Fruit fly (Drosophila melanogaster) whole organism, pupa: ENCODE data around the gene AOX2.

Experiments
- CG10348 ChIP-seq: fragments of 200-800 bp; sonication (Bioruptor generic); IDR thresholded peaks from 2 replicates; pipeline ENCODE4 v1.3.6; 2022; ENCODE audit warnings: missing biosample characterization, missing genetic modification characterization
- CG12605 ChIP-seq: fragments of 200-800 bp; sonication (Bioruptor generic); IDR thresholded peaks from 2 replicates; pipeline ENCODE4 v1.3.6; 2022; ENCODE audit warnings: missing biosample characterization, missing genetic modification characterization
- CG13204 ChIP-seq: fragments of 200-800 bp; sonication (Bioruptor generic); optimal IDR thresholded peaks from 2 replicates; lab custom pipeline; 2018; ENCODE audit warnings: missing biosample characterization, mild to moderate bottlenecking, missing genetic modification characterization, moderate library complexity
- CG14655 ChIP-seq: fragments of 200-800 bp; sonication (Bioruptor generic); optimal IDR thresholded peaks from 3 replicates; lab custom pipeline; 2017; ENCODE audit warnings: mild to moderate bottlenecking, missing biosample characterization, missing genetic modification reagents, missing genetic modification characterization
- CG15710 ChIP-seq: fragments of 200-800 bp; sonication (Bioruptor generic); optimal IDR thresholded peaks from 2 replicates; lab custom pipeline; 2018; ENCODE audit warnings: missing biosample characterization, mild to moderate bottlenecking, missing genetic modification characterization, moderate library complexity
- CG17806 ChIP-seq: fragments of 200-800 bp; sonication (Bioruptor generic); optimal IDR thresholded peaks from 2 replicates; lab custom pipeline; 2018; ENCODE audit warnings: missing biosample characterization, mild to moderate bottlenecking, missing genetic modification characterization, moderate library complexity
- CG32121 ChIP-seq: fragments of 200-800 bp; sonication (Bioruptor generic); IDR thresholded peaks from 2 replicates; pipeline ENCODE4 v1.3.6; 2022; ENCODE audit warnings: missing biosample characterization, missing genetic modification characterization
- CG34367 ChIP-seq: fragments of 200-800 bp; sonication (Bioruptor generic); optimal IDR thresholded peaks from 2 replicates; lab custom pipeline; 2018; ENCODE audit warnings: missing biosample characterization, mild to moderate bottlenecking, missing genetic modification characterization
- CG4496 ChIP-seq: fragments of 200-800 bp; sonication (Bioruptor generic); IDR thresholded peaks from 3 replicates; pipeline ENCODE4 v1.3.6; 2022; ENCODE audit warnings: missing biosample characterization, missing genetic modification characterization
- CG8159 ChIP-seq: fragments of 200-800 bp; sonication (Bioruptor generic); optimal IDR thresholded peaks from 3 replicates; lab custom pipeline; 2018; ENCODE audit warnings: missing biosample characterization, mild to moderate bottlenecking, missing genetic modification characterization, moderate library complexity
- CG8301 ChIP-seq: fragments of 200-800 bp; sonication (Bioruptor generic); optimal IDR thresholded peaks from 2 replicates; lab custom pipeline; 2018; ENCODE audit warnings: missing biosample characterization, mild to moderate bottlenecking, missing genetic modification characterization
- CG9948 ChIP-seq: fragments of 200-800 bp; sonication (Bioruptor generic); optimal IDR thresholded peaks from 2 replicates; lab custom pipeline; 2018; ENCODE audit warnings: missing biosample characterization, mild to moderate bottlenecking, missing genetic modification characterization, moderate library complexity
- D1 ChIP-seq: fragments of 200-800 bp; sonication (Bioruptor generic); optimal IDR thresholded peaks from 2 replicates; lab custom pipeline; 2018; ENCODE audit warnings: missing biosample characterization, mild to moderate bottlenecking, missing genetic modification characterization, moderate library complexity
- EcR ChIP-seq: fragments of 200-800 bp; sonication (Bioruptor generic); optimal IDR thresholded peaks from 3 replicates; lab custom pipeline; 2019; ENCODE audit warnings: missing biosample characterization, missing genetic modification characterization, mild to moderate bottlenecking, moderate library complexity, missing genetic modification reagents
- Ets98B ChIP-seq: fragments of 200-800 bp; sonication (Bioruptor generic); IDR thresholded peaks from 2 replicates; pipeline ENCODE4 v1.3.6; 2022; ENCODE audit warnings: missing biosample characterization, missing genetic modification characterization
- Pif1A ChIP-seq: fragments of 200-800 bp; sonication (Bioruptor generic); optimal IDR thresholded peaks from 3 replicates; lab custom pipeline; 2016; ENCODE audit warnings: missing biosample characterization, missing genetic modification characterization
- Pif1B ChIP-seq: fragments of 200-800 bp; sonication (Bioruptor generic); optimal IDR thresholded peaks from 3 replicates; lab custom pipeline; 2016; ENCODE audit warnings: missing biosample characterization, missing genetic modification characterization
- Snoo ChIP-seq: fragments of 200-800 bp; sonication (Bioruptor generic); optimal IDR thresholded peaks from 3 replicates; lab custom pipeline; 2017; ENCODE audit warnings: missing biosample characterization, mild to moderate bottlenecking, missing genetic modification characterization, inconsistent platforms
- fd96Ca ChIP-seq: fragments of 200-800 bp; sonication (Bioruptor generic); IDR thresholded peaks from 3 replicates; pipeline ENCODE4 v1.3.6; 2022; ENCODE audit warnings: missing biosample characterization, missing genetic modification characterization
- gl ChIP-seq: fragments of 200-800 bp; sonication (Bioruptor generic); optimal IDR thresholded peaks from 2 replicates; lab custom pipeline; 2018; ENCODE audit warnings: missing biosample characterization, mild to moderate bottlenecking, missing genetic modification characterization
- rn ChIP-seq: fragments of 200-800 bp; sonication (Bioruptor generic); IDR thresholded peaks from 2 replicates; pipeline ENCODE4 v1.3.6; 2022; ENCODE audit warnings: missing biosample characterization, missing genetic modification characterization

Gene AOX2

DNA sequence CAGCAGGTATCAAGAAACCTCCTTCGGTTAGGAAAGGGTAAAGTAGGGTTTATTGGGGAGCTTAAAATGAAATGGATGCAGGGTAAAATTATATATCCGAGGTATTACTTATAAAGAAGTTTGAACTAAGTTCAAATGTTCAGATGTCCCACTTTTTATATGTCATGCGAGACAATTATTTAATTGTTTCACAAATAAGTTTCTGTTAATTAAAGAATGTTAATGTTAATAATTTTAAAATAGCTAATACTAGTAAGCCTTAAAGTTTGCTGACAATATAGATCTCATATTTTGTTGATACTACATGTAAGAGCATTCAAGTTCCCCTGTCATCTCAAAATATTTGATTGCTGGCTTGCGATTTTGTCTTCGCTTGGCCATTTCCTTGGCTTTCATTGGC, 12.5 kb upstream of the AOX2 start:
- TF ChIP-seq rn (GFP tag; lab: Robert Waterston, UW): no peak
- TF ChIP-seq CG15710 (tag; lab: Kevin White, UChicago): peak; percentile 49
- TF ChIP-seq D1 (tag; lab: Kevin White, UChicago): no peak
- TF ChIP-seq Pif1A: no peak
- TF ChIP-seq CG4496 (GFP tag; lab: Robert Waterston, UW): no peak
- TF ChIP-seq Snoo: peak; percentile 4
- no peak for TF ChIP-seq CG13204 (GFP tag; lab: Kevin White, UChicago)
- peak; percentile 26 for TF ChIP-seq CG17806
- TF ChIP-seq CG9948 (tag; lab: Kevin White, UChicago): peak; percentile 34
- TF ChIP-seq CG8159: peak; percentile 52
- no peak for TF ChIP-seq gl

DNA sequence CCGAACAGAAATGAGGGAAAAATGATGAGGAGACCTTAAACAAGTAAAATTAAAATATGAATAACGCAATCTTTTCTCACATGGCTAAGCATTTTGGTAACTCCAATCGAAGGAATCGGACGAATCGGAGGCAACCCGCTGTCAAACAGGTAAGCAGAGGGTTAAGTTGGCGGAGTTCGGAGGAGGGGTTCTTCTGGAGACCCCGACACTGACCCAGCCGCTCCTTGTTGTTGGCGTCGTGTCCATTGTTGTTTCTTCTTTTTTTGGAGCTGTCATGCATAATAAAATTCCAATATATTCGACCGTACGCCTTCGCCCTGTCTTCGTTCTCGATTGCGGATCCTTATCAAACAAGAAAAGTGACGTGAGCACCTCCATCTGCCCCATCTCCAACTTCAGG, 11.4 kb upstream of the AOX2 start:
- no peak for TF ChIP-seq Pif1A
- TF ChIP-seq EcR (GFP tag; lab: Kevin White, UChicago): peak; percentile 10

DNA sequence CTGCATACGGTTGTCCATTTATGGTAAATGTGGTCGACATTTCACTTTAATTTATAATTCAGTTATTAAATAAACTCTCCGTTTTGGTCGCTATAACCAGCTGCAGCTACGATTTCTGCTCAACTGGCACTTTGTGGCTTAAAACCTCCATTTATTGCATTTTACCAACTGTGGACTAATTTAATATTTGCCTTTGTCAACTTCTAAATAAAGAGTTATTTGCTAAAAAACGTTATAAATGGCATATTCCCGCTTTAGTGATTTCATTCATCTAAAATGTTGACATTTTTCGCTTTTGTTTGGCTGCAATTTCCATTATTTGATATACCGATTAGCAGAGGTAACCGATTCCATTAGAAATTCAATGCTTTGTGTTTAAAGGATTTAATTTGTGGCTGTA, 10.5 kb upstream of the AOX2 start, which contains the start of gene AOX4:
AOX4 (minus strand) TSS at position 101 of the 400 bp plus-strand sequence.
- TF ChIP-seq gl: no peak
- TF ChIP-seq Pif1B: no peak
- TF ChIP-seq CG15710 (tag; lab: Kevin White, UChicago): no peak
- no peak for TF ChIP-seq fd96Ca
- TF ChIP-seq CG34367 (tag; lab: Kevin White, UChicago): no peak
- no peak for TF ChIP-seq CG17806
- TF ChIP-seq D1 (tag; lab: Kevin White, UChicago): no peak
- TF ChIP-seq CG13204 (GFP tag; lab: Kevin White, UChicago): no peak
- TF ChIP-seq CG32121: no peak
- TF ChIP-seq CG8301 (tag; lab: Kevin White, UChicago): no peak
- TF ChIP-seq CG4496 (GFP tag; lab: Robert Waterston, UW): no peak
- TF ChIP-seq CG9948 (tag; lab: Kevin White, UChicago): no peak

DNA sequence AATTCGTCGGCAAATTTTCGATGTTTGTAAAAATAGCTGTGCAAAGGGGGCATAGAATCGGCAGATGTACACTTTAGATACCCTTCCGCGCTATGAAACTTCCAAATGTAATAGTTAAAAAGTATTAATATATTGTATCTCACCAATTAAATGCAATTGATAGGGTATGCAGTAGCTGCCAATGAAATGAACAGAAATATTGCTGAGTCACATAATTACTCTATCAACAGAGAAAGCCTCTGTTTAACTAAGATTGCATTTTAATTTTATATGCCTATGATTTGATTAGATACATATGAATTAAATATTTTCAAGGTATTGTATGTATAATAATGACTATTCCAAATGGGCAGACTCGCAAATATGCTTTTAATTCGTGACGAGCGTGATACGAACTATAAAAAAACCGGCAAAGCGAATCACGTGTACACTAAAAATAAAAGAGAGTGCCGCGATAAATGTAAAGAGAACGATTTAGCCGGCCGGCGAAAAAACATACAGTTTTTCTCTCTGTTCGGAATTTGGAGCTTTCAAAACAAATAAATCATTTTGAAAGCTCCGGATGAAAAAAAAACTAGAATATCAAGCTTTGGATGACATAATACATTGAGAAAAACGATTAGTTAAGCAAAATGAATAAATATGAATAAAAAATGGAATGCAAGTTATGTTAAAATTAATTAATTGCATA, 5.8 kb upstream of the AOX2 start, which contains the start of gene AOX3:
AOX3 (minus strand) TSS at position 362 of the 691 bp plus-strand sequence.
- TF ChIP-seq Pif1B: peak; percentile 12
- peak; percentile 50; the same call in 1 of the 2 replicates for TF ChIP-seq CG10348 (GFP tag; lab: Robert Waterston, UW)
- TF ChIP-seq gl: no peak
- TF ChIP-seq CG12605 (GFP tag; lab: Robert Waterston, UW): peak; percentile 62
- no peak for TF ChIP-seq CG13204 (GFP tag; lab: Kevin White, UChicago)
- no peak for TF ChIP-seq CG9948 (tag; lab: Kevin White, UChicago)
- TF ChIP-seq CG15710 (tag; lab: Kevin White, UChicago): no peak
- no peak for TF ChIP-seq EcR (GFP tag; lab: Kevin White, UChicago)
- peak; percentile 55 for TF ChIP-seq fd96Ca
- TF ChIP-seq CG8301 (tag; lab: Kevin White, UChicago): peak; percentile 53
- no peak for TF ChIP-seq rn (GFP tag; lab: Robert Waterston, UW)
- peak; percentile 56 for TF ChIP-seq Ets98B (GFP tag; lab: Robert Waterston, UW)
- no peak for TF ChIP-seq D1 (tag; lab: Kevin White, UChicago)
- no peak for TF ChIP-seq CG17806
- no peak for TF ChIP-seq CG34367 (tag; lab: Kevin White, UChicago)
- no peak for TF ChIP-seq Snoo
- TF ChIP-seq CG32121: peak; percentile 69
- peak; percentile 59 for TF ChIP-seq CG14655
- TF ChIP-seq CG4496 (GFP tag; lab: Robert Waterston, UW): peak; percentile 56; the same call in 2 of the 3 replicates
- TF ChIP-seq CG8159: no peak
- TF ChIP-seq Pif1A: peak; percentile 16

DNA sequence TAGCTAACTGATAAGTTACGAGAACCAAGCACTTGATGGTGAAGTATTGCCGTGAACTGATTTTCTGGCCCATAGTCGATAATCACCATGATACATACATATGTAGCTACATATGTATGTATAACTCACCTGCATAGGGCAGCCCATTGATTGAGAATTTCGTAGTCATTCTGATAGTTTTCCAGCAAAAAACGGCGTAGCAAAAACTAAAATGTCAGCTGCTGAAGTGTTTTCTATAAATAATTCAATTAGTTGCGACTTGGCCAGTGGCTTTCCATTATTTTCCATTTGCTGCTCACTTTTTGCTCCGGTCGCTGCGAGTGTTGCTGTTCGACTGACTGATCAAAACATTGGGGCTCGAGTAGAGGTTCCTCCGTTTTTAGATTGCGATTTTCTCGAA, 5.0 kb upstream of the AOX2 start:
- TF ChIP-seq CG17806: no peak
- no peak for TF ChIP-seq Snoo
- no peak for TF ChIP-seq CG9948 (tag; lab: Kevin White, UChicago)
- no peak for TF ChIP-seq CG10348 (GFP tag; lab: Robert Waterston, UW)
- TF ChIP-seq CG15710 (tag; lab: Kevin White, UChicago): no peak
- TF ChIP-seq Pif1B: no peak
- TF ChIP-seq fd96Ca: no peak
- TF ChIP-seq CG4496 (GFP tag; lab: Robert Waterston, UW): no peak
- no peak for TF ChIP-seq CG14655
- TF ChIP-seq CG8159: no peak
- no peak for TF ChIP-seq gl
- TF ChIP-seq CG8301 (tag; lab: Kevin White, UChicago): no peak
- no peak for TF ChIP-seq CG34367 (tag; lab: Kevin White, UChicago)
- no peak for TF ChIP-seq CG13204 (GFP tag; lab: Kevin White, UChicago)
- no peak for TF ChIP-seq CG12605 (GFP tag; lab: Robert Waterston, UW)
- no peak for TF ChIP-seq rn (GFP tag; lab: Robert Waterston, UW)

DNA sequence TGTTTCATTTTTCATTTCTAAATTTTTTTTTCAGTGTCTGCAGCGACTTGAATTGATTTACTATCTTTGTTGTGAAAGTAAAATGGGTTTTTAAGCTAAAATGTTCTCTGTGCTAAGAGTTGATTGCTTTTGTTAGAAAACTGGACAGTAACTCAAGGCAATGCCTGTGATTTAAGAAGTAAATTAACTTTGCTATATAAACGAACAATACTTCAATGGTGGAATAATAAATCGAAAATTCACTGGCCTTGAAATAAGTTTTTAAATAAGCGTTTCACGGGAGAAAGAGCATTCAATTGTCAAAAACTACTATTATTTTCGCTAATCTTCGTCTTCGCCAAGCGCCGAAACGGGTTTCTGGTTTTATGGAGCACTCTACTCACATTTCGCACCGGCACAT, 1.3 kb downstream of the AOX2 start:
- TF ChIP-seq Pif1A (peak; percentile 52), CG14655 (peak; percentile 61), Ets98B (GFP tag; lab: Robert Waterston, UW) (peak; percentile 57), CG8301 (tag; lab: Kevin White, UChicago) (peak; percentile 50), Pif1B (peak; percentile 46), EcR (GFP tag; lab: Kevin White, UChicago) (no peak), CG32121 (no peak; the same call in 1 of the 2 replicates)
